Fruit fly (Drosophila melanogaster): Measurements from ENCODE around the gene Sbat.

Sbat gene

DNA sequence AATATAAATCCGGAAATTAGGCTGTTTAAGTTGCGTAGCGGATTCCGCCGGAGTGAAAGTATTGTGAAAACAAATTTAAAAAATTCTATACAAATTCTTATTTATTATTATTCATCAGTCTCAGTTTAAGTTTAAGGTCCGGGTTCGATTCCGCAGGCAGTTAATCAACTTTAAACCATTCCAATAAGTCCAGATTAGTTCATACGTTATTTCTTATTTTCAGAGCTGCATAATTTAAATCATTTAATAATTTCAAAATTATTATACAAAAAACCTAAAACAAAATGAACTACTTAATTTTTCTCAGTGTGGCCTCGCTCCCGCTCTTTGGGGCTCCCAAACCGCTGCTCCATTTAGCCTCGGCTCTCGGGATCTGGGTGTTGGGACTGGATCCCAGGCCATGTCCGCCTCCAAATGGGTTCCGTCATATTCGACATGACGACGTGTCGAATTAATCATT lies 47.8 kb upstream of the Sbat start (continued):
- TF ChIP-seq CG15601 (tag; optimal IDR thresholded peaks at IDR 0.05) (peak; percentile 91), CG16779 (GFP tag; IDR thresholded peaks at IDR 0.05) (no peak), Nf-YB (GFP tag; optimal IDR thresholded peaks at IDR 0.05) (peak; percentile 78), scrt (GFP tag; optimal IDR thresholded peaks at IDR 0.05) (peak; percentile 78), ems (GFP tag; optimal IDR thresholded peaks at IDR 0.05) (peak; percentile 77), CG3995 (GFP tag; optimal IDR thresholded peaks at IDR 0.05) (peak; percentile 33), CG17912 (GFP tag; optimal IDR thresholded peaks at IDR 0.05) (no peak), Hr39 (optimal IDR thresholded peaks at IDR 0.05) (no peak), CG9797 (GFP tag; optimal IDR thresholded peaks at IDR 0.05) (peak; percentile 32), NK7.1 (GFP tag; optimal IDR thresholded peaks at IDR 0.05) (peak; percentile 5), NC2α (GFP tag; optimal IDR thresholded peaks at IDR 0.05) (no peak), BEAF-32 (GFP tag; optimal IDR thresholded peaks at IDR 0.05) (no peak), peb (GFP tag; IDR thresholded peaks at IDR 0.05) (peak; percentile 64), CG16813 (GFP tag; IDR thresholded peaks at IDR 0.05; ENCODE audit: partially characterized antibody) (no peak), CG3838 (GFP tag; optimal IDR thresholded peaks at IDR 0.05) (peak; percentile 60), repo (GFP tag; optimal IDR thresholded peaks at IDR 0.05) (peak; percentile 22), CG8290 (GFP tag; optimal IDR thresholded peaks at IDR 0.05) (peak; percentile 67), CG8290 (tag; optimal IDR thresholded peaks at IDR 0.05) (peak in 1 of 2 experiments; percentile 40), lola (GFP tag; optimal IDR thresholded peaks at IDR 0.05) (peak in 1 of 3 experiments; percentile 97), CG17829 (tag; optimal IDR thresholded peaks at IDR 0.05) (peak; percentile 93), NC2β (GFP tag; optimal IDR thresholded peaks at IDR 0.05) (peak; percentile 42), so (GFP tag; IDR thresholded peaks at IDR 0.05) (peak; percentile 82), CG2120 (GFP tag; optimal IDR thresholded peaks at IDR 0.05) (peak; percentile 80), chn (GFP tag; optimal IDR thresholded peaks at IDR 0.05) (peak; percentile 68), CG17802 (tag; optimal IDR thresholded peaks at IDR 0.05) (peak; percentile 27), Lhr (GFP tag; optimal IDR thresholded peaks at IDR 0.05) (peak; percentile 69), CG11723 (GFP tag; optimal IDR thresholded peaks at IDR 0.05) (peak; percentile 90), Hr3 (GFP tag; optimal IDR thresholded peaks at IDR 0.05) (peak; percentile 82), Fer1 (GFP tag; optimal IDR thresholded peaks at IDR 0.05) (peak; percentile 89), kah (GFP tag; optimal IDR thresholded peaks at IDR 0.05) (peak; percentile 71), Atf6 (GFP tag; IDR thresholded peaks at IDR 0.05) (peak; percentile 79), CG17568 (GFP tag; optimal IDR thresholded peaks at IDR 0.05) (peak; percentile 83), ash1 (GFP tag; optimal IDR thresholded peaks at IDR 0.05) (no peak)

DNA sequence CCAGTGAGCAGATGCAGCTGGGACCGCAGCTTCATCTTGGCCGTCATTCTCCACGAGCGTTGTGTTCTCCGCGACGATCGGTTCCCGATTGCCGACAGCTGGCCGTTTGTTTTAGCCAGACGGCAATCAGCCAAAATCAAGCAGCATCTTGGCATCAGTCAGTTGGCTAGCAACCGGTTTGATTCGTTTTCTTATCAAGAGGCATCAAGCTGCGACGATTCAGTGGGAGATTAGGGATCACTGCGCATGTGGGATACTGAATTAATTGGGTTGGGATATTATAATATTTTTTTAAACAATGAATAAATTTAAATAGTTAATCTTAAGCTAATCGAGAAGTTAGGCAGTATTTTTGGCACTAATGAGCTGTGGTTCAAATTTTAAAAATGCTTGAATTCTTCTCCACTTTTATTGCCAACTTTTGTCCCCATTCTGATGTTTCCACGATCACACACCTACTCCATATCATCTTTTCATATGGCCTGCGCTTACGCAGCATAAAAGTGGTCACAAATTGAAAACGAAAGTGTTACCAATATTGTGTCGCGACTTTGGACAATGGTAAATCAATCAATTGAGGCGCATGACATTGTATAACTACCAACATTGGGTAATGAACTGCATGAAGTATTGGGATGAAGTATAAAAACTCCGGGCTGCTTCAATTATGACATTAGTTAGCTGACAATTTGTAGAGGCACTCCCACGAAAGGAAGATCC lies 40.2 kb upstream of the Sbat start, which contains the start of the genes CG3119 and Cpr23B:
Gene CG3119 (minus strand): TSS at position 92 of the 720 bp plus-strand sequence.
Gene Cpr23B (plus strand): TSS at position 670 of the 720 bp plus-strand sequence.
- TF ChIP-seq CG7839 (tag; optimal IDR thresholded peaks at IDR 0.05) = no peak
- TF ChIP-seq CG9817 (tag; optimal IDR thresholded peaks at IDR 0.05) = no peak
- TF ChIP-seq Doc3 (GFP tag; IDR thresholded peaks at IDR 0.05; ENCODE audit: partially characterized antibody) = no peak
- peak; percentile 56 for TF ChIP-seq Blimp-1 (GFP tag; optimal IDR thresholded peaks at IDR 0.05)
- TF ChIP-seq jigr1 (GFP tag; IDR thresholded peaks at IDR 0.05) = no peak
- TF ChIP-seq ara (GFP tag; IDR thresholded peaks at IDR 0.05) = no peak
- no peak for TF ChIP-seq CG15011 (GFP tag; optimal IDR thresholded peaks at IDR 0.05)
- TF ChIP-seq CG17359 (tag; optimal IDR thresholded peaks at IDR 0.05) = no peak
- TF ChIP-seq CG16815 (GFP tag; optimal IDR thresholded peaks at IDR 0.05) = no peak
- no peak for TF ChIP-seq Med (GFP tag)
- no peak for TF ChIP-seq CG18764 (GFP tag; optimal IDR thresholded peaks at IDR 0.05)
- no peak for TF ChIP-seq CG4282 (GFP tag; optimal IDR thresholded peaks at IDR 0.05)
- TF ChIP-seq Drgx (GFP tag; IDR thresholded peaks at IDR 0.05) = no peak
- TF ChIP-seq CG11398 (GFP tag; optimal IDR thresholded peaks at IDR 0.05) = no peak
- TF ChIP-seq CG8478 (optimal IDR thresholded peaks at IDR 0.05) = no peak
- no peak for TF ChIP-seq Hr3 (GFP tag; optimal IDR thresholded peaks at IDR 0.05)
- TF ChIP-seq CG17912 (GFP tag; optimal IDR thresholded peaks at IDR 0.05) = no peak
- no peak for TF ChIP-seq CG9727 (GFP tag; optimal IDR thresholded peaks at IDR 0.05)
- TF ChIP-seq Ravus (GFP tag; IDR thresholded peaks at IDR 0.05) = no peak
- TF ChIP-seq CG6654 (GFP tag; optimal IDR thresholded peaks at IDR 0.05) = no peak
- TF ChIP-seq CG3847 (GFP tag; IDR thresholded peaks at IDR 0.05) = no peak
